Fruit fly (Drosophila melanogaster): ENCODE data around the gene Alg13.
A peak's percentile ranks its signal among the peaks of the same experiment; 100 is the strongest.

Alg13 gene

DNA sequence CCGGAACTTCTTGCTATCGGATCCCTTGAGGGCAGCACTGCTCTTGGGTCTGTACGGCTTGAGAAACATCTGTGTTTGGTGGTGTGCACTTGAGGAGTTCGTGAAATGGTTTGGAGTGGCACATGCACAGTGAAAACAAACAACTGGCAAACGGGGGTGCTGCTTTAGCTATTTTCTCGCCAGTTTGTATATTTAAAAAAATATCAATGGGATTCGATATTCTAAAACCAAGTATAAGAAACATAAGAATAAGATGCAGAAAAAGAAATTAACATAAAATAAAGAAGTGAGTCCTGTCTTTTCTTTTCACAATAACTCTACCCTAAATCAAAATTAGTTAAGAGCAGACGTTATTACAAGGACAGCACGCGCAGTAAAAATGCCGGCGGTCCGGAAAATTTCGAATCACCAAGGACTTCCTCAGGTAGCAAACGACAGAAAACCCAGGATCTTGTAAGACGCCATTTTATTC lies 13.3 kb upstream of the Alg13 start, which contains the start of gene eIF2D:
Gene eIF2D (minus strand): TSS at position 174 of the 472 bp plus-strand sequence.
- TF ChIP-seq CG5204 (GFP tag; optimal IDR thresholded peaks at IDR 0.05) (no peak), Clk (GFP tag; optimal IDR thresholded peaks at IDR 0.05) (no peak), kay (GFP tag; ENCODE audit: borderline replicate concordance) (no peak), toe (GFP tag; optimal IDR thresholded peaks at IDR 0.05) (no peak), cnc (optimal IDR thresholded peaks at IDR 0.05) (no peak), Hr96 (GFP tag; optimal IDR thresholded peaks at IDR 0.05) (peak; percentile 33), CG14711 (tag; optimal IDR thresholded peaks at IDR 0.05) (peak; percentile 58), pad (GFP tag; optimal IDR thresholded peaks at IDR 0.05) (peak; percentile 21), CG1620 (GFP tag; optimal IDR thresholded peaks at IDR 0.05) (no peak), CG7045 (GFP tag; optimal IDR thresholded peaks at IDR 0.05) (peak; percentile 34), Mnt (GFP tag; optimal IDR thresholded peaks at IDR 0.05) (peak; percentile 62), CG12768 (GFP tag; optimal IDR thresholded peaks at IDR 0.05) (peak; percentile 58), CG33017 (tag; optimal IDR thresholded peaks at IDR 0.05) (peak; percentile 54), ovo (GFP tag; optimal IDR thresholded peaks at IDR 0.05) (no peak), Crg-1 (GFP tag; optimal IDR thresholded peaks at IDR 0.05) (peak; percentile 29), bab1 (GFP tag; optimal IDR thresholded peaks at IDR 0.05) (peak; percentile 77), CG7101 (tag; optimal IDR thresholded peaks at IDR 0.05) (peak; percentile 58), CG11617 (GFP tag; optimal IDR thresholded peaks at IDR 0.05) (peak; percentile 58), tj (GFP tag; optimal IDR thresholded peaks at IDR 0.05) (no peak), cic (GFP tag; optimal IDR thresholded peaks at IDR 0.05) (no peak)

DNA sequence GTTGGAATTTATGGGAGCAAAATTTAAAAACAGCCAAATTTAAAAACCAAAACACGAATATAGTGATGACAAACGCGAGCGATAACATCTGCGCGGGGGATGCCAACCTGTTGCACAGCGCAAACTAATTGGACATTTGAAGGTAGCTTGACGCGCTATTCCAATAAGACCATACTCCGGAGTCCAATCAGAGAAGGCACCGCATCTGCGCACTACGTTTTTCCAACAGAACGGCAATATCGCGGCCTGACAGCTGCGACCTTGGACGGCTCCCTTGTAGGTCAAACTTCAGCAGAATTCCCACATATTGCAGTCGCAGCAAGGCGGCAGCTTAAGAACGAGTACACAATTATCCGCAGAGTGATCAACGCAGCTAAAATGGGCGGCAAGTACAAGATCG lies 9.7 kb upstream of the Alg13 start, which contains the start of the genes CG11882 and Pglym78:
Gene CG11882 (minus strand): TSS at position 101 of the 400 bp plus-strand sequence.
Gene Pglym78 (plus strand): TSS at position 177 of the 400 bp plus-strand sequence.
- TF ChIP-seq CG5204 (GFP tag; optimal IDR thresholded peaks at IDR 0.05), result no peak
- TF ChIP-seq CG1620 (GFP tag; optimal IDR thresholded peaks at IDR 0.05), result peak; percentile 73
- TF ChIP-seq CG14711 (tag; optimal IDR thresholded peaks at IDR 0.05), result no peak
- peak; percentile 47 for TF ChIP-seq CG33017 (tag; optimal IDR thresholded peaks at IDR 0.05)
- peak; percentile 61 for TF ChIP-seq pad (GFP tag; optimal IDR thresholded peaks at IDR 0.05)
- peak; percentile 71 for TF ChIP-seq CG12768 (GFP tag; optimal IDR thresholded peaks at IDR 0.05)
- TF ChIP-seq Hr96 (GFP tag; optimal IDR thresholded peaks at IDR 0.05), result no peak
- TF ChIP-seq Mnt (GFP tag; optimal IDR thresholded peaks at IDR 0.05), result peak; percentile 62
- peak; percentile 79 for TF ChIP-seq bab1 (GFP tag; optimal IDR thresholded peaks at IDR 0.05)
- TF ChIP-seq Clk (GFP tag; optimal IDR thresholded peaks at IDR 0.05), result no peak
- no peak for TF ChIP-seq toe (GFP tag; optimal IDR thresholded peaks at IDR 0.05)
- TF ChIP-seq tj (GFP tag; optimal IDR thresholded peaks at IDR 0.05), result peak; percentile 0
- TF ChIP-seq kay (GFP tag; ENCODE audit: borderline replicate concordance), result no peak
- peak; percentile 59 for TF ChIP-seq cic (GFP tag; optimal IDR thresholded peaks at IDR 0.05)
- no peak for TF ChIP-seq Crg-1 (GFP tag; optimal IDR thresholded peaks at IDR 0.05)
- peak; percentile 30 for TF ChIP-seq CG11617 (GFP tag; optimal IDR thresholded peaks at IDR 0.05)
- TF ChIP-seq ovo (GFP tag; optimal IDR thresholded peaks at IDR 0.05), result peak; percentile 24
- TF ChIP-seq cnc (optimal IDR thresholded peaks at IDR 0.05), result no peak
- peak; percentile 3 for TF ChIP-seq CG7045 (GFP tag; optimal IDR thresholded peaks at IDR 0.05)
- peak; percentile 66 for TF ChIP-seq CG7101 (tag; optimal IDR thresholded peaks at IDR 0.05)

DNA sequence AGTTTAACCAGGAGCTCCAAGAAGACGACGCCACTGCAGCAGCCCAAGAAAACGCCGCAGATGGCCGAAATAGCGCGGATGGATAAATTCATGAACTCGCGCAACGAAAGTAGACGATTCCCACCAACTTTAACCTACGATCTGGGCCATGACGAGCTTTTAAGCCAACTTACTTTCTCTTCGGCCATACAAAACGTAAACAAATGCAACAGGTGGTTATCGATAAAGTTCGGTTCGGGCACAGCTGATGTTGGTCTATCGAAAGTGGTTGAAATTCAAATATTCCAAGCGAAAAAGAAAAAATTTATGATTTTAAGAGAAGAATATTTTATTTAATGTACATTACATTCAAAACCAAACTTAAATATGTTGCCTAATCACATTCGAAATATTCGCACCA lies 8.3 kb upstream of the Alg13 start, which contains the start of gene CG14511:
Gene CG14511 (minus strand): TSS at position 184 of the 400 bp plus-strand sequence.
- TF ChIP-seq bab1 (GFP tag; optimal IDR thresholded peaks at IDR 0.05) (peak; percentile 27), cic (GFP tag; optimal IDR thresholded peaks at IDR 0.05) (no peak)

DNA sequence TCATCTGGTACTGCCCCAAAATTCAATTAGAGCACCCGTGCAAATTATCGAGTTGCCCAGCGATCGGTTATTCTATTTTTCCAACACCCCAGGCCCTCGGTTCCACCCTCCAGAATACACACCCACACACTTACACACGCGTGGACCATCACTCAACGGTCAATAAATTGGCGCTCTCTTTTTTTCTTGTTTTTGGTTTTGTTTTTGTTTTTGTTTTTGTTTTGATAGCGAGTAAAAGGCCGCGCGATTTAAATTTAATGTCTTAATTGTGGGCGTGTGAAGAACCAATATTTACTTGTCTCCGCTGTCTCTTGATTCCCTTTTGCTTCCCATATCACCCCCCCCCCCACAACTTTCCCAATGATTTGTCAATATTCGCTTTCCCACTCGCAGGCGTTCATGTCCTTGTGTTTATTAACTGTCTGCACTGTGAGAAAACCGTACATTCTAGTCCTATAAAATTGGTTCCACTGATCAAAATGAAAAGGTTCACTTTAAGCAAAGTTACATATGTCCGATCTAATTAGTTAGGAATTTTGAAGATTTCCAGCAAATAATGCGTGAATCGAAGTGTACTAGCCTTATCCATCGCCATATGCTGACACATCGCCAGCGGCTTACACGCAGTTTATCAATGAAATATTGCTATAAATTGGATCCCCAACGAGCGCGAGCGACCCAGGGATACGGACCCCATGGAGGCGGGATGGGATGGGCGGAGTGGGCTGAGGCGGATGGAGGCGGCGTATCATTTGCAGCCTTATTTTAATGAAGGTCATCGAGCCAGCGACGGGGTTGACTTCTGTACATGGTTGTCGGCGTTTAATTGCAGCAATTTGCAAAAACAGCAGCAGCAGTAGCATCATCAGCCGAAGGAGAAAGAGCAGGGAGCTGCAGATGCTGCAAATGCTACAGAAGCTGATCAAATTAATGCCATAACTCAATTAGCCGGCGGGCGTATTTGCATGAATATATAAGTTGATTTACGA lies 1.7 kb upstream of the Alg13 start:
- no peak for TF ChIP-seq CG7101 (tag; optimal IDR thresholded peaks at IDR 0.05)
- no peak for TF ChIP-seq Hr96 (GFP tag; optimal IDR thresholded peaks at IDR 0.05)
- no peak for TF ChIP-seq CG33017 (tag; optimal IDR thresholded peaks at IDR 0.05)
- TF ChIP-seq tj (GFP tag; optimal IDR thresholded peaks at IDR 0.05), result no peak
- TF ChIP-seq kay (GFP tag; ENCODE audit: borderline replicate concordance), result no peak
- TF ChIP-seq bab1 (GFP tag; optimal IDR thresholded peaks at IDR 0.05), result no peak
- no peak for TF ChIP-seq pad (GFP tag; optimal IDR thresholded peaks at IDR 0.05)
- TF ChIP-seq cnc (optimal IDR thresholded peaks at IDR 0.05), result no peak
- TF ChIP-seq Mnt (GFP tag; optimal IDR thresholded peaks at IDR 0.05), result no peak
- TF ChIP-seq toe (GFP tag; optimal IDR thresholded peaks at IDR 0.05), result no peak
- TF ChIP-seq Crg-1 (GFP tag; optimal IDR thresholded peaks at IDR 0.05), result no peak
- no peak for TF ChIP-seq CG11617 (GFP tag; optimal IDR thresholded peaks at IDR 0.05)
- TF ChIP-seq CG5204 (GFP tag; optimal IDR thresholded peaks at IDR 0.05), result no peak
- TF ChIP-seq CG12768 (GFP tag; optimal IDR thresholded peaks at IDR 0.05), result no peak
- TF ChIP-seq ovo (GFP tag; optimal IDR thresholded peaks at IDR 0.05), result no peak
- no peak for TF ChIP-seq Clk (GFP tag; optimal IDR thresholded peaks at IDR 0.05)
- no peak for TF ChIP-seq CG1620 (GFP tag; optimal IDR thresholded peaks at IDR 0.05)
- TF ChIP-seq CG14711 (tag; optimal IDR thresholded peaks at IDR 0.05), result no peak
- TF ChIP-seq cic (GFP tag; optimal IDR thresholded peaks at IDR 0.05), result no peak
- no peak for TF ChIP-seq CG7045 (GFP tag; optimal IDR thresholded peaks at IDR 0.05)

DNA sequence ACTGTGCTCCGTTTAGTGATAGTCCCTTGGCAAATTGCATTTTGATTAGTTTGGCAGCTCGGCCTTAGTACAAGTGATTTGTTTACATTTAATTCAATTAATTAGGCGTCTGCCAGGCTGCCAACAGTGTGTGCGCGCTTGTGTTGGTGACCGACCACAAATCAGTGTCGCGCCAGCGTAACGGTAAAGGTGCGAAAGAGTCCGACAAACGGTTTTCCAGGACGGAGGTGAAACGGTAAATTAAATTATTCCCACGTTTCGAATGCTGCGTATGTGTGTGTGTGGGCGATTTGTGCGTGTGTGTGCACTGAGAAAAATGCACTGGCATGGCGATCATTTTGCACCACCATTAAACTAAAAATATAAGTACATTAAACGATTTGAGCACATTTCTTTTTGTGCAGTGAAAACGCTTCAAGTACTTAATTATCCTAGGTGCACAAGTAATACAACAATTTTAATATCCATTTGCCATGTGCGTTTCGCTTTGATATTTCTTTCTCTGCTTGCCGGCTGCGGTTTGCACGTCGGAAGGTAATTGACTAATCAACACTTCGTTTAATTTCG lies 671 bp upstream of the Alg13 start:
- TF ChIP-seq bab1 (GFP tag; optimal IDR thresholded peaks at IDR 0.05) (peak; percentile 29), kay (GFP tag; ENCODE audit: borderline replicate concordance) (no peak), toe (GFP tag; optimal IDR thresholded peaks at IDR 0.05) (no peak), ovo (GFP tag; optimal IDR thresholded peaks at IDR 0.05) (peak; percentile 96), pad (GFP tag; optimal IDR thresholded peaks at IDR 0.05) (peak; percentile 68), CG12768 (GFP tag; optimal IDR thresholded peaks at IDR 0.05) (peak; percentile 45), Crg-1 (GFP tag; optimal IDR thresholded peaks at IDR 0.05) (no peak)

Data from whole organism, adult.